Worm (Caenorhabditis elegans) whole organism, L4 larva: ENCODE data around the gene gpch-1.

Experiments
- F26F4.8 ChIP-seq: fragments of 200-800 bp; sonication (Bioruptor generic); conservative IDR thresholded peaks from 2 replicates; pipeline ENCODE4 v1.3.6; 2022; ENCODE audit warnings: missing genetic modification characterization, missing compliant biosample characterization
- T20F7.1 ChIP-seq: fragments of 200-800 bp; sonication (Bioruptor generic); optimal IDR thresholded peaks from 2 replicates; lab custom pipeline; 2018; ENCODE audit warnings: mild to moderate bottlenecking, missing genetic modification characterization, missing compliant biosample characterization
- Y48G9A.11 ChIP-seq: fragments of 200-800 bp; sonication (Bioruptor generic); IDR thresholded peaks from 2 replicates; pipeline ENCODE4 v1.3.6; 2022; ENCODE audit warnings: missing genetic modification reagents, missing genetic modification characterization, missing compliant biosample characterization
- Y5F2A.4 ChIP-seq: fragments of 200-800 bp; sonication (Bioruptor generic); optimal IDR thresholded peaks from 2 replicates; lab custom pipeline; 2018; ENCODE audit warnings: mild to moderate bottlenecking, missing genetic modification characterization, missing compliant biosample characterization
- aha-1 ChIP-seq: fragments of 150-350 bp; peaks from one replicate; lab custom pipeline; 2014; ENCODE audit warnings: missing biosample characterization, missing genetic modification characterization
- ama-1 ChIP-seq: fragments of 150-350 bp; optimal IDR thresholded peaks from 2 replicates; lab custom pipeline; 2014; ENCODE audit warnings: inconsistent platforms, mixed read lengths
- arid-1 ChIP-seq: fragments of 200-800 bp; sonication (Bioruptor generic); conservative IDR thresholded peaks from 2 replicates; pipeline ENCODE4 v1.3.6; 2022; ENCODE audit warnings: missing genetic modification reagents, missing genetic modification characterization, missing compliant biosample characterization
- attf-4 ChIP-seq: sonication (generic microtip); optimal IDR thresholded peaks from 3 replicates; lab custom pipeline; 2017; ENCODE audit warnings: missing biosample characterization, missing genetic modification characterization
- ceh-20 ChIP-seq: fragments of 200-800 bp; sonication (Bioruptor generic); IDR thresholded peaks from 2 replicates; pipeline ENCODE4 v1.3.6; 2022; ENCODE audit warnings: missing genetic modification reagents, missing genetic modification characterization, missing compliant biosample characterization
- ceh-28 ChIP-seq: fragments of 150-350 bp; optimal IDR thresholded peaks from 2 replicates; lab custom pipeline; 2014; ENCODE audit warnings: missing biosample characterization, missing genetic modification reagents, missing genetic modification characterization
- ceh-44 ChIP-seq: fragments of 200-800 bp; sonication (Bioruptor generic); IDR thresholded peaks from 2 replicates; pipeline ENCODE4 v1.3.6; 2022; ENCODE audit warnings: missing genetic modification reagents, missing genetic modification characterization, missing compliant biosample characterization
- cey-2 ChIP-seq: sonication (generic microtip); optimal IDR thresholded peaks from 3 replicates; lab custom pipeline; 2017; ENCODE audit warnings: missing genetic modification characterization, mild to moderate bottlenecking, missing compliant biosample characterization, antibody characterized with exemption, borderline replicate concordance; ENCODE audit not compliant: insufficient read depth
- ctbp-1 ChIP-seq: fragments of 200-800 bp; sonication (Bioruptor generic); IDR thresholded peaks from 2 replicates; pipeline ENCODE4 v1.3.6; 2022; ENCODE audit warnings: missing genetic modification reagents, missing genetic modification characterization, missing compliant biosample characterization
- daf-16 ChIP-seq, 3 experiments: sonication (generic microtip); optimal IDR thresholded peaks; 2 replicates each; lab custom pipeline; 2016 to 2017; ENCODE audit warnings: missing genetic modification characterization in 3 of 3, missing genetic modification reagents in 3 of 3, mild to moderate bottlenecking in 2 of 3, missing compliant biosample characterization in 2 of 3, missing biosample characterization in 1 of 3, moderate library complexity in 1 of 3
- dmd-6 ChIP-seq: fragments of 200-800 bp; sonication (Bioruptor generic); IDR thresholded peaks from 2 replicates; pipeline ENCODE4 v1.3.6; 2022; ENCODE audit warnings: missing genetic modification reagents, missing genetic modification characterization, missing compliant biosample characterization
- egl-27 ChIP-seq: sonication (generic microtip); optimal IDR thresholded peaks from 3 replicates; lab custom pipeline; 2017; ENCODE audit warnings: missing biosample characterization, missing genetic modification reagents, missing genetic modification characterization
- fkh-10 ChIP-seq: fragments of 150-350 bp; optimal IDR thresholded peaks from 2 replicates; lab custom pipeline; 2014; ENCODE audit warnings: missing biosample characterization, missing genetic modification reagents, missing genetic modification characterization
- fos-1 ChIP-seq: fragments of 150-350 bp; optimal IDR thresholded peaks from 2 replicates; lab custom pipeline; 2014; ENCODE audit warnings: missing biosample characterization, missing genetic modification characterization
- hmg-1.1 ChIP-seq: fragments of 200-800 bp; sonication (Bioruptor generic); IDR thresholded peaks from 2 replicates; pipeline ENCODE4 v1.3.6; 2022; ENCODE audit warnings: missing genetic modification reagents, missing genetic modification characterization, missing compliant biosample characterization
- lim-7 ChIP-seq: fragments of 200-800 bp; sonication (Bioruptor generic); IDR thresholded peaks from 2 replicates; pipeline ENCODE4 v1.3.6; 2022; ENCODE audit warnings: missing genetic modification characterization, missing compliant biosample characterization
- lin-29 ChIP-seq: fragments of 200-800 bp; sonication (Bioruptor generic); IDR thresholded peaks from 2 replicates; pipeline ENCODE4 v1.3.6; 2022; ENCODE audit warnings: missing genetic modification reagents, missing genetic modification characterization, missing compliant biosample characterization
- lin-39 ChIP-seq: fragments of 150-350 bp; optimal IDR thresholded peaks from 2 replicates; lab custom pipeline; 2014; ENCODE audit warnings: missing biosample characterization, missing genetic modification reagents, missing genetic modification characterization
- mdl-1 ChIP-seq, 2 experiments: fragments of 150-350 bp in 1 of 2; sonication (generic microtip) in 1 of 2; optimal IDR thresholded peaks; 2 replicates each; lab custom pipeline; 2014 to 2017; ENCODE audit warnings: missing biosample characterization in 2 of 2, missing genetic modification characterization in 2 of 2
- nhr-28 ChIP-seq: fragments of 150-350 bp; optimal IDR thresholded peaks from 2 replicates; lab custom pipeline; 2014; ENCODE audit warnings: missing biosample characterization, missing genetic modification characterization
- nhr-42 ChIP-seq: fragments of 200-800 bp; sonication (Bioruptor generic); IDR thresholded peaks from 2 replicates; pipeline ENCODE4 v1.3.6; 2022; ENCODE audit warnings: missing genetic modification characterization, missing compliant biosample characterization
- nhr-77 ChIP-seq: fragments of 150-350 bp; optimal IDR thresholded peaks from 2 replicates; lab custom pipeline; 2014; ENCODE audit warnings: missing biosample characterization, missing genetic modification characterization
- rbr-2 ChIP-seq: sonication (generic microtip); optimal IDR thresholded peaks from 2 replicates; lab custom pipeline; 2016; ENCODE audit warnings: missing genotype, missing genetic modification characterization, missing compliant biosample characterization
- sdz-12 ChIP-seq: fragments of 200-800 bp; sonication (Bioruptor generic); optimal IDR thresholded peaks from 2 replicates; lab custom pipeline; 2018; ENCODE audit warnings: mild to moderate bottlenecking, missing genetic modification characterization, missing compliant biosample characterization
- set-16 ChIP-seq: fragments of 200-800 bp; sonication (Bioruptor generic); IDR thresholded peaks from 2 replicates; pipeline ENCODE4 v1.3.6; 2022; ENCODE audit warnings: missing genetic modification reagents, missing genetic modification characterization, missing compliant biosample characterization
- tag-97 ChIP-seq: fragments of 200-800 bp; sonication (Bioruptor generic); IDR thresholded peaks from 2 replicates; pipeline ENCODE4 v1.3.6; 2022; ENCODE audit warnings: missing genetic modification characterization, missing compliant biosample characterization
- unc-130 ChIP-seq: sonication (generic microtip); optimal IDR thresholded peaks from 2 replicates; lab custom pipeline; 2016; ENCODE audit warnings: missing genetic modification reagents, missing genetic modification characterization, missing compliant biosample characterization
- unc-62 ChIP-seq, 3 experiments: fragments of 150-350 bp in 1 of 3; sonication (generic microtip); optimal IDR thresholded peaks in 2 of 3; peaks in 1 of 3; 1 replicate in 1 of 3; 2 replicates in 2 of 3; lab custom pipeline; 2014 to 2017; ENCODE audit warnings: missing biosample characterization in 3 of 3, missing genetic modification characterization in 3 of 3, missing genetic modification reagents in 3 of 3, missing genotype in 1 of 3
- ztf-11 ChIP-seq: fragments of 150-350 bp; optimal IDR thresholded peaks from 2 replicates; lab custom pipeline; 2014; ENCODE audit warnings: missing biosample characterization, missing genetic modification characterization

Gene gpch-1

ce11 chrIII:4384487-4384886, 23.9 kb upstream of the gpch-1 start, which contains the start of gene pals-28 (continued):
- TF ChIP-seq hmg-1.1 (GFP tag; lab: Robert Waterston, UW) (no peak), ztf-11 (tag; lab: Kevin White, UChicago) (no peak), lin-39 (tag; lab: Kevin White, UChicago) (no peak)

ce11 chrIII:4390421-4390820, 17.9 kb upstream of the gpch-1 start:
- TF ChIP-seq unc-62 (GFP tag; optimal IDR thresholded peaks at IDR 0.05 in 1 of 2; lab: Kevin White, UChicago) (no peak), unc-62 (tag; optimal IDR thresholded peaks at IDR 0.05; lab: Kevin White, UChicago) (no peak), F26F4.8 (no peak), cey-2 (tag; lab: Kevin White, UChicago) (no peak), sdz-12 (GFP tag; lab: Kevin White, UChicago) (no peak), nhr-42 (GFP tag; lab: Robert Waterston, UW) (no peak), ceh-28 (tag; lab: Kevin White, UChicago) (no peak), egl-27 (tag; lab: Kevin White, UChicago) (no peak)

ce11 chrIII:4391319-4391718, 17.0 kb upstream of the gpch-1 start:
- TF ChIP-seq rbr-2 (no peak), Y48G9A.11 (GFP tag; lab: Robert Waterston, UW) (no peak), arid-1 (GFP tag; lab: Robert Waterston, UW) (no peak), ctbp-1 (GFP tag; lab: Robert Waterston, UW) (no peak), ceh-44 (GFP tag; lab: Robert Waterston, UW) (no peak), dmd-6 (GFP tag; lab: Robert Waterston, UW) (no peak), lin-29 (GFP tag; lab: Robert Waterston, UW) (no peak), F26F4.8 (no peak), Y5F2A.4 (GFP tag; lab: Kevin White, UChicago) (no peak), daf-16 (GFP tag; optimal IDR thresholded peaks at IDR 0.05; lab: Kevin White, UChicago) (no peak), daf-16 (tag; optimal IDR thresholded peaks at IDR 0.05; lab: Kevin White, UChicago) (no peak), sdz-12 (GFP tag; lab: Kevin White, UChicago) (no peak), T20F7.1 (GFP tag; lab: Kevin White, UChicago) (no peak), nhr-28 (tag; lab: Kevin White, UChicago) (no peak)
- TF ChIP-seq, all 104 proteins: peak for 0

ce11 chrIII:4391938-4392337, 16.4 kb upstream of the gpch-1 start:
- TF ChIP-seq aha-1 (tag; lab: Kevin White, UChicago) = peak; percentile 38
- no peak for TF ChIP-seq unc-130 (GFP tag; lab: Kevin White, UChicago)
- TF ChIP-seq, all 104 proteins: peak for 1

ce11 chrIII:4394496-4394895, 13.9 kb upstream of the gpch-1 start, which contains the start of gene R07E5.4:
Gene R07E5.4 (plus strand): TSS chrIII:4394796.
- no peak for TF ChIP-seq ceh-20 (GFP tag; lab: Robert Waterston, UW)
- TF ChIP-seq lim-7 (GFP tag; lab: Robert Waterston, UW) = no peak
- TF ChIP-seq tag-97 (GFP tag; lab: Robert Waterston, UW) = no peak
- TF ChIP-seq attf-4 (tag; lab: Kevin White, UChicago) = no peak
- TF ChIP-seq Y5F2A.4 (GFP tag; lab: Kevin White, UChicago) = no peak
- no peak for TF ChIP-seq fkh-10 (GFP tag; lab: Kevin White, UChicago)
- TF ChIP-seq ama-1 (lab: Kevin White, UChicago) = no peak
- no peak for TF ChIP-seq set-16 (GFP tag; lab: Robert Waterston, UW)
- no peak for TF ChIP-seq mdl-1 (tag; optimal IDR thresholded peaks at IDR 0.05; lab: Kevin White, UChicago)
- TF ChIP-seq nhr-77 = no peak
- no peak for TF ChIP-seq fos-1 (tag; lab: Kevin White, UChicago)
